Worm (Caenorhabditis elegans): ENCODE results near the gene cnb-1.

DNA sequence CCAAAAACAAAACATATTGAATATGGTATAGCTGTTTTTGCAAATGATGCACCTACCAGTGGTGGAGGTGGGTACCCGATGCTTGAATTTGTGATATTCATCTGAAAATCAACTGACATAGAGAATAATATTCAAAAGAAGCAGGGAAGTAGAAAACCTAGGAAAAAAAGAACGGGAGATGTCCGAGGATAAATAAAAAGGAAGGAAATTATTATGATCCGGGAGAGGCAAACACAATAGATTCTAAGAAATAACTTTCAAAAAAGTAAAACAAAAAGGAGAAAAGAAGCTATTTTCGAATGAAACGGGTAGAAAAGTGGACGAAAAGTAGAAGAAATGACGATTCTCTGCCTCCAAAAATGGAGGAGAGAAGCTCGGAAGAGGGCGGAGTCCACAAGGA is 22.6 kb upstream of the cnb-1 start, which contains the start of gene npr-25:
- TF ChIP-seq ces-1 (GFP tag; optimal IDR thresholded peaks at IDR 0.05) (no peak), ztf-11 (tag; optimal IDR thresholded peaks at IDR 0.05) (no peak), unc-62 (GFP tag; optimal IDR thresholded peaks at IDR 0.05) (no peak), elt-3 (tag; optimal IDR thresholded peaks at IDR 0.05) (no peak), lsy-2 (tag; optimal IDR thresholded peaks at IDR 0.05) (no peak), pha-4 (tag; optimal IDR thresholded peaks at IDR 0.05) (no peak), mep-1 (tag; optimal IDR thresholded peaks at IDR 0.05) (no peak), snpc-4 (tag; optimal IDR thresholded peaks at IDR 0.05) (no peak), ceh-83 (GFP tag; optimal IDR thresholded peaks at IDR 0.05) (no peak), nhr-237 (tag; optimal IDR thresholded peaks at IDR 0.05) (no peak), drap-1 (GFP tag; optimal IDR thresholded peaks at IDR 0.05) (no peak), sptf-1 (tag; optimal IDR thresholded peaks at IDR 0.05) (no peak), nhr-76 (tag; optimal IDR thresholded peaks at IDR 0.05) (no peak), zip-8 (tag; optimal IDR thresholded peaks at IDR 0.05) (no peak)
